Worm (Caenorhabditis elegans) whole organism, L3 larva: ENCODE results near the gene C10G8.8.

Experiments
- R02D3.7 ChIP-seq: fragments of 150-350 bp; optimal IDR thresholded peaks from 2 replicates; lab custom pipeline; 2014; ENCODE audit warnings: missing biosample characterization, missing genetic modification characterization
- aly-2 ChIP-seq: fragments of 150-350 bp; optimal IDR thresholded peaks from 2 replicates; lab custom pipeline; 2014; ENCODE audit warnings: missing biosample characterization, missing genetic modification characterization
- elt-2 ChIP-seq: sonication (generic microtip); optimal IDR thresholded peaks from 2 replicates; lab custom pipeline; 2016; ENCODE audit warnings: missing genetic modification reagents, mild to moderate bottlenecking, missing genetic modification characterization, missing compliant biosample characterization
- elt-3 ChIP-seq, 3 experiments: fragments of 150-350 bp in 1 of 3; sonication (generic microtip) in 2 of 3; optimal IDR thresholded peaks; 2 replicates in 2 of 3; 4 replicates in 1 of 3; lab custom pipeline; 2014 to 2017; ENCODE audit warnings: missing biosample characterization in 3 of 3, missing genetic modification characterization in 3 of 3
- fos-1 ChIP-seq: fragments of 150-350 bp; optimal IDR thresholded peaks from 2 replicates; lab custom pipeline; 2014; ENCODE audit warnings: missing biosample characterization, missing genetic modification characterization
- nfya-1 ChIP-seq: sonication (generic microtip); optimal IDR thresholded peaks from 2 replicates; lab custom pipeline; 2017; ENCODE audit warnings: missing genetic modification characterization, mild to moderate bottlenecking, missing compliant biosample characterization, antibody characterized with exemption, moderate library complexity; ENCODE audit not compliant: insufficient read depth
- nhr-12 ChIP-seq: fragments of 150-350 bp; optimal IDR thresholded peaks from 2 replicates; lab custom pipeline; 2014; ENCODE audit warnings: missing biosample characterization, missing genetic modification characterization
- nhr-25 ChIP-seq: sonication (generic microtip); optimal IDR thresholded peaks from 2 replicates; lab custom pipeline; 2017; ENCODE audit warnings: missing biosample characterization, missing genetic modification characterization
- unc-62 ChIP-seq: fragments of 150-350 bp; sonication (generic microtip); optimal IDR thresholded peaks from 4 replicates; lab custom pipeline; 2014; ENCODE audit warnings: missing biosample characterization, missing genetic modification reagents, missing genetic modification characterization
- zag-1 ChIP-seq: fragments of 150-350 bp; optimal IDR thresholded peaks from 2 replicates; lab custom pipeline; 2014; ENCODE audit warnings: missing biosample characterization, missing genetic modification characterization
- ztf-11 ChIP-seq: fragments of 150-350 bp; optimal IDR thresholded peaks from 2 replicates; lab custom pipeline; 2014; ENCODE audit warnings: missing biosample characterization, missing genetic modification characterization
- ztf-4 ChIP-seq: fragments of 150-350 bp; optimal IDR thresholded peaks from 2 replicates; lab custom pipeline; 2014; ENCODE audit warnings: missing biosample characterization, missing genetic modification characterization

DNA sequence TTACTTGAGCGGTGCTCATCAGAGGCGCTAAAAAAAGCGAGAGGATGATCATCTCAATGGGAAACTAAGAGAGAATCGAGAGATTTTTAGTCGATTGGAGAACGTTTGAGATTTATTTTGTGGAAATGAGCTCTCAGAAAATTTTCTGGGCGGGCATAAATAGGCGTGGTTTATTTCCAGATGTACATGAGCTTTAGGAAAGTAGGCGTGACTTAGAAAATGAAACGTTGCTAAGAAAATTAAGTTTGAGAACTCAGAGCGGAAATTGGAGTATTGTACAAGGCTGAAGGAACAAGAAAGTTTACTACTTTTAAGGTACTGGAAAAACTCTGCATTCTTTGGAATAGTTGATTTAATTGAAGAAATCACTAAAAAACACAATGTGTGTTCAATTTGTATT is 40.6 kb upstream of the C10G8.8 start, which contains the start of gene T09D3.9:
- no peak for TF ChIP-seq R02D3.7 (tag; lab: Kevin White, UChicago)
- no peak for TF ChIP-seq unc-62 (GFP tag; lab: Kevin White, UChicago)
- no peak for TF ChIP-seq ztf-11 (tag; lab: Kevin White, UChicago)
- TF ChIP-seq nfya-1 (tag; lab: Kevin White, UChicago), result no peak
- no peak for TF ChIP-seq aly-2 (tag; lab: Kevin White, UChicago)
- no peak for TF ChIP-seq zag-1 (tag; lab: Kevin White, UChicago)
- no peak for TF ChIP-seq nhr-25 (tag; lab: Kevin White, UChicago)
- TF ChIP-seq elt-2 (tag; lab: Kevin White, UChicago), result no peak
- no peak for TF ChIP-seq nhr-12 (tag; lab: Kevin White, UChicago)
- no peak for TF ChIP-seq fos-1 (tag; lab: Kevin White, UChicago)
- TF ChIP-seq elt-3 (tag; optimal IDR thresholded peaks at IDR 0.05; lab: Kevin White, UChicago), result no peak
- TF ChIP-seq ztf-4, result no peak
